Worm (Caenorhabditis elegans): ENCODE results near the gene ubc-8.

- TF ChIP-seq mep-1 (tag; optimal IDR thresholded peaks at IDR 0.05) (no peak), unc-39 (tag; optimal IDR thresholded peaks at IDR 0.05) (no peak), ztf-11 (tag; optimal IDR thresholded peaks at IDR 0.05) (no peak), pha-4 (tag; optimal IDR thresholded peaks at IDR 0.05) (no peak), nhr-76 (tag; optimal IDR thresholded peaks at IDR 0.05) (no peak), nhr-2 (tag; optimal IDR thresholded peaks at IDR 0.05) (no peak), nhr-28 (tag; optimal IDR thresholded peaks at IDR 0.05) (no peak), lin-13 (tag; optimal IDR thresholded peaks at IDR 0.05) (no peak), hlh-1 (tag; optimal IDR thresholded peaks at IDR 0.05) (no peak), ceh-83 (GFP tag; optimal IDR thresholded peaks at IDR 0.05) (peak; percentile 82), lsy-2 (tag; optimal IDR thresholded peaks at IDR 0.05) (no peak)
Measured at ce11 chrIV:2657307-2657706, 49.7 kb downstream of the ubc-8 start.
